Worm (Caenorhabditis elegans) whole organism, L3 larva: Measurements from ENCODE around the gene cthd-1.
A peak's percentile ranks its signal among the peaks of the same experiment; 100 is the strongest.

ENCODE experiments used
- R02D3.7 ChIP-seq: fragments of 150-350 bp; optimal IDR thresholded peaks from 2 replicates; lab custom pipeline; 2014; ENCODE audit warnings: missing biosample characterization, missing genetic modification characterization
- aly-2 ChIP-seq: fragments of 150-350 bp; optimal IDR thresholded peaks from 2 replicates; lab custom pipeline; 2014; ENCODE audit warnings: missing biosample characterization, missing genetic modification characterization
- ceh-28 ChIP-seq: fragments of 150-350 bp; optimal IDR thresholded peaks from 2 replicates; lab custom pipeline; 2014; ENCODE audit warnings: missing biosample characterization, missing genetic modification reagents, missing genetic modification characterization
- ceh-9 ChIP-seq: sonication (generic microtip); optimal IDR thresholded peaks from 2 replicates; lab custom pipeline; 2018; ENCODE audit warnings: missing biosample characterization, missing genetic modification characterization
- egl-27 ChIP-seq: sonication (generic microtip); optimal IDR thresholded peaks from 4 replicates; lab custom pipeline; 2017; ENCODE audit warnings: missing biosample characterization, missing genetic modification reagents, missing genetic modification characterization
- egl-5 ChIP-seq: fragments of 150-350 bp; optimal IDR thresholded peaks from 2 replicates; lab custom pipeline; 2017; ENCODE audit warnings: missing biosample characterization, missing genetic modification reagents, missing genetic modification characterization, inconsistent platforms
- elt-2 ChIP-seq: sonication (generic microtip); optimal IDR thresholded peaks from 2 replicates; lab custom pipeline; 2016; ENCODE audit warnings: missing genetic modification reagents, mild to moderate bottlenecking, missing genetic modification characterization, missing compliant biosample characterization
- elt-3 ChIP-seq, 3 experiments: fragments of 150-350 bp in 1 of 3; sonication (generic microtip) in 2 of 3; optimal IDR thresholded peaks; 2 replicates in 2 of 3; 4 replicates in 1 of 3; lab custom pipeline; 2014 to 2017; ENCODE audit warnings: missing biosample characterization in 3 of 3, missing genetic modification characterization in 3 of 3
- eor-1 ChIP-seq, 2 experiments: fragments of 150-350 bp; optimal IDR thresholded peaks; 2 replicates each; lab custom pipeline; 2014 to 2018; ENCODE audit warnings: missing biosample characterization in 2 of 2, missing genetic modification characterization in 2 of 2
- fkh-2 ChIP-seq: fragments of 150-350 bp; optimal IDR thresholded peaks from 2 replicates; lab custom pipeline; 2014; ENCODE audit warnings: missing biosample characterization, missing genetic modification reagents, missing genetic modification characterization
- hmg-11 ChIP-seq: sonication (generic microtip); optimal IDR thresholded peaks from 2 replicates; lab custom pipeline; 2016; ENCODE audit warnings: missing genetic modification characterization, missing compliant biosample characterization
- lin-15B ChIP-seq: fragments of 150-350 bp; optimal IDR thresholded peaks from 2 replicates; lab custom pipeline; 2014; ENCODE audit warnings: missing biosample characterization, missing genetic modification characterization
- lin-39 ChIP-seq: fragments of 150-350 bp; optimal IDR thresholded peaks from 2 replicates; lab custom pipeline; 2018; ENCODE audit warnings: missing biosample characterization, missing genetic modification reagents, missing genetic modification characterization
- lsy-12 ChIP-seq: sonication (generic microtip); optimal IDR thresholded peaks from 2 replicates; lab custom pipeline; 2016; ENCODE audit warnings: mild to moderate bottlenecking, missing genetic modification characterization, missing compliant biosample characterization
- mml-1 ChIP-seq: fragments of 150-350 bp; sonication (generic microtip); optimal IDR thresholded peaks from 3 replicates; lab custom pipeline; 2014; ENCODE audit warnings: missing biosample characterization, missing genetic modification characterization
- nfya-1 ChIP-seq: sonication (generic microtip); optimal IDR thresholded peaks from 2 replicates; lab custom pipeline; 2017; ENCODE audit warnings: missing genetic modification characterization, mild to moderate bottlenecking, missing compliant biosample characterization, antibody characterized with exemption, moderate library complexity; ENCODE audit not compliant: insufficient read depth
- nhr-23 ChIP-seq: fragments of 150-350 bp; optimal IDR thresholded peaks from 2 replicates; lab custom pipeline; 2014; ENCODE audit warnings: missing biosample characterization, missing genetic modification reagents, missing genetic modification characterization
- nhr-237 ChIP-seq: fragments of 150-350 bp; optimal IDR thresholded peaks from 2 replicates; lab custom pipeline; 2014; ENCODE audit warnings: missing biosample characterization, missing genetic modification characterization
- nhr-25 ChIP-seq: sonication (generic microtip); optimal IDR thresholded peaks from 2 replicates; lab custom pipeline; 2017; ENCODE audit warnings: missing biosample characterization, missing genetic modification characterization
- nhr-43 ChIP-seq: sonication (generic microtip); optimal IDR thresholded peaks from 2 replicates; lab custom pipeline; 2016; ENCODE audit warnings: mild to moderate bottlenecking, missing genetic modification characterization, missing compliant biosample characterization; ENCODE audit not compliant: poor library complexity, severe bottlenecking
- nhr-67 ChIP-seq: fragments of 150-350 bp; optimal IDR thresholded peaks from 2 replicates; lab custom pipeline; 2014; ENCODE audit warnings: missing biosample characterization, missing genetic modification characterization
- nhr-76 ChIP-seq: fragments of 150-350 bp; sonication (generic microtip); optimal IDR thresholded peaks from 5 replicates; lab custom pipeline; 2014; ENCODE audit warnings: missing biosample characterization, missing genetic modification characterization
- pha-4 ChIP-seq: fragments of 150-350 bp; optimal IDR thresholded peaks from 2 replicates; lab custom pipeline; 2014; ENCODE audit warnings: missing biosample characterization, missing genetic modification reagents, missing genetic modification characterization
- pqm-1 ChIP-seq: fragments of 150-350 bp; optimal IDR thresholded peaks from 2 replicates; lab custom pipeline; 2017; ENCODE audit warnings: missing biosample characterization, missing genetic modification characterization, inconsistent platforms
- skn-1 ChIP-seq: fragments of 150-350 bp; optimal IDR thresholded peaks from 2 replicates; lab custom pipeline; 2014; ENCODE audit warnings: missing biosample characterization, missing genetic modification characterization
- snpc-4 ChIP-seq: fragments of 150-350 bp; optimal IDR thresholded peaks from 2 replicates; lab custom pipeline; 2014; ENCODE audit warnings: missing biosample characterization, missing genetic modification characterization
- tbx-2 ChIP-seq: sonication (generic microtip); optimal IDR thresholded peaks from 2 replicates; lab custom pipeline; 2016; ENCODE audit warnings: mild to moderate bottlenecking, missing genetic modification characterization, missing compliant biosample characterization
- unc-39 ChIP-seq: sonication (generic microtip); optimal IDR thresholded peaks from 4 replicates; lab custom pipeline; 2017; ENCODE audit warnings: missing biosample characterization, missing genetic modification characterization
- zag-1 ChIP-seq: fragments of 150-350 bp; optimal IDR thresholded peaks from 2 replicates; lab custom pipeline; 2014; ENCODE audit warnings: missing biosample characterization, missing genetic modification characterization
- ztf-11 ChIP-seq: fragments of 150-350 bp; optimal IDR thresholded peaks from 2 replicates; lab custom pipeline; 2014; ENCODE audit warnings: missing biosample characterization, missing genetic modification characterization
- ztf-4 ChIP-seq: fragments of 150-350 bp; optimal IDR thresholded peaks from 2 replicates; lab custom pipeline; 2014; ENCODE audit warnings: missing biosample characterization, missing genetic modification characterization

The cthd-1 gene

DNA sequence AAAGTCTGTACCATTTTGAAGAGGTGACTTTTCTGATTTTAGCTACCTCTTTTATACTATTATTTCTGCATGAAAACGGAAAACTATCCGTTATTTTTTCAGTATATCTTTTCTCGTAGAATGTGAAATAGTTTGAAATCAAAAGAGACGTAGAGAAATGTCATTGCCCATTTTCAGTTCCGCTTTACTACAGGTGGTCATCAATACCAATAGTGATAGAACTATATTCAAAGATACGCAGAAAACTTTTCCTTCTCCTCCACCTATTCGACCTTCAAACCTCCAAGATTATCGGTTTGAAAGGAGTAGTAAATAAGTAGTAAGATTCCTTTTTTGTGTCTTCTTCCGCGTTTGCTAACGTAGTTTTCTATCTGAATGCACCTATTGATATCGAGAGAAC, 44.8 kb upstream of the cthd-1 start, which contains the start of gene col-147:
col-147 (minus strand) TSS at position 26 of the 400 bp plus-strand sequence.
- TF ChIP-seq eor-1 (tag; optimal IDR thresholded peaks at IDR 0.05; lab: Kevin White, UChicago), result no peak
- no peak for TF ChIP-seq ztf-11 (tag; lab: Kevin White, UChicago)
- peak; percentile 39 for TF ChIP-seq nhr-25 (tag; lab: Kevin White, UChicago)
- no peak for TF ChIP-seq mml-1
- peak; percentile 44 for TF ChIP-seq nhr-23 (tag; lab: Kevin White, UChicago)

DNA sequence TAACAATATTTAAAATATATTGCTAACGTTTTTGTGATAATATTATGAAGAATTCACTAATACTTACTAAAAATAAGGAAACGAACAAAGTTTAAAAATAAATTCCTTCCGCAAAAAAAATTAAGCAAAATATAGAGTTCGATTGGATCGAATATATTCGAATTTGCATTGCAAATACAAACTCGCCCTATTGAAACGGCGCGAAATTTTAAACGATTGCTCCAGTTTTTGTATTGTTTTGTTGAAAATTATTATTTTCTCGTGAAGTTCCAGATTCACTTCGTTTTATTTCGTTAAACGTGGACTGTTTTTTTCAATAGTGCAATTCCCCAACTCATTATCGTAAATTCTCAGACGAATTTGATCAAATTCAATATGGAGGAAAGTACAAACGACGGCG, 32.6 kb upstream of the cthd-1 start, which contains the start of the genes atl-1 and hcp-2:
atl-1 (minus strand) TSS at position 89 of the 400 bp plus-strand sequence.
hcp-2 (plus strand) TSS at position 353 of the 400 bp plus-strand sequence.
- TF ChIP-seq egl-27 (tag; lab: Kevin White, UChicago) (no peak), mml-1 (no peak), ceh-9 (tag; lab: Kevin White, UChicago) (no peak), lin-39 (tag; lab: Kevin White, UChicago) (no peak), hmg-11 (tag; lab: Kevin White, UChicago) (no peak), nhr-237 (tag; lab: Kevin White, UChicago) (no peak), fkh-2 (tag; lab: Kevin White, UChicago) (no peak), skn-1 (no peak), nhr-67 (tag; lab: Kevin White, UChicago) (no peak), tbx-2 (tag; lab: Kevin White, UChicago) (no peak), ztf-4 (tag; lab: Kevin White, UChicago) (no peak), nhr-76 (tag; lab: Kevin White, UChicago) (no peak), zag-1 (tag; lab: Kevin White, UChicago) (no peak), pqm-1 (tag; lab: Kevin White, UChicago) (no peak)

DNA sequence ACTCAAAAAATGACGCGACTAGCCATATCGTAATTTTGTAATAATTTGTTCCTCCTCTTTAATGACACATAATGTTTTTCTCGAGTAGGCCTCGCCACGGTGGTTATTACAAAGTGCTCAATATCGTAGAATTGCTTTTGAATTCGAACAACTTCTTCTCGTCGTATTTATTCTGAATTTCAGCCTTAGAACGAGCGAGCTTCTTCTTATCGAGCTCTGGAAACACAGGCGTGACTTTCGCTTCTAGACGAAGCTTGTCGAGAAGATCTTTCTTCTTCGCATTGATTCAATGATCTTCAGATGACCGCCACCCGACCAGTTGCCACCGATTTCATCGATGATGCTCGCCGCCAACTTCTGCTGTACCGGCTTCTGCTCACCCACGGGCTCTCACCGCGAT, 26.8 kb upstream of the cthd-1 start, which contains the start of gene T06E4.21:
T06E4.21 (plus strand) TSS at position 301 of the 400 bp plus-strand sequence.
- TF ChIP-seq nfya-1 (tag; lab: Kevin White, UChicago) (no peak), nhr-25 (tag; lab: Kevin White, UChicago) (no peak), pha-4 (tag; lab: Kevin White, UChicago) (no peak)

DNA sequence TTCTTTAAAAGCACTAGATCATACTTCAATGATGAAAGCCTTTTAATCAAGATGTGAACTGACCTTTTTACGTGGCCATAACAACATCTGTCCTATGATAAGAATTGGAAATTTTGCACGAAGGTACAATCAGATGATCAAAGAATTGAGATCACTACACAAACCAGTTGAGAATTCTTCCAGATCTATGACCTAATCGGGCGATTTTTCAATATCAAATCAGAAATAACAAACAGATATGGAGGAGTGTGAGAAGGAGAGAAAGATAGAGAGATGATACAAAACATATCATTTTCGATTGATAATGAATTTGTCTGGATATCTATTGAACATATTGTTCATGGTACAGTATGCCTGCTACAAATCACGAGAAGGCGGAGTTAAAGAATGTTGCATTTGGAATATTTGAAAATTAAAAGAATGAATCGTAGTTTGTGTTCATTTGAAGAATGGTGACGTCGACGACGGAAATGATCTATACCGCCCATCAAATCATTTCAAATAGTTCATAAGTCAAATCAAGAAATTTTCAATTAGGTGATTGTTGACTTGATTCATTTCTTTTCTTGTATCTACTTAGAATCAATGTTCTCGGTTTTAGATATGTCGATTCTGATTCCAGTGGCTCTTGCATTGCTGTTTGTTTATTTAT, 23.8 kb upstream of the cthd-1 start, which contains the start of gene cyp-29A4:
cyp-29A4 (plus strand) TSS at position 602 of the 652 bp plus-strand sequence.
- TF ChIP-seq pha-4 (tag; lab: Kevin White, UChicago) (no peak), nhr-23 (tag; lab: Kevin White, UChicago) (peak; percentile 73), elt-3 (tag; optimal IDR thresholded peaks at IDR 0.05; lab: Kevin White, UChicago) (peak; percentile 28 to 93 (median 71)), ceh-9 (tag; lab: Kevin White, UChicago) (no peak), nhr-43 (tag; lab: Kevin White, UChicago) (peak; percentile 74), snpc-4 (tag; lab: Kevin White, UChicago) (no peak), elt-2 (tag; lab: Kevin White, UChicago) (no peak), tbx-2 (tag; lab: Kevin White, UChicago) (no peak), ceh-28 (tag; lab: Kevin White, UChicago) (no peak), lin-15B (tag; lab: Kevin White, UChicago) (no peak), aly-2 (no peak), egl-5 (tag; lab: Kevin White, UChicago) (no peak), nhr-25 (tag; lab: Kevin White, UChicago) (no peak), unc-39 (no peak), R02D3.7 (tag; lab: Kevin White, UChicago) (no peak)

DNA sequence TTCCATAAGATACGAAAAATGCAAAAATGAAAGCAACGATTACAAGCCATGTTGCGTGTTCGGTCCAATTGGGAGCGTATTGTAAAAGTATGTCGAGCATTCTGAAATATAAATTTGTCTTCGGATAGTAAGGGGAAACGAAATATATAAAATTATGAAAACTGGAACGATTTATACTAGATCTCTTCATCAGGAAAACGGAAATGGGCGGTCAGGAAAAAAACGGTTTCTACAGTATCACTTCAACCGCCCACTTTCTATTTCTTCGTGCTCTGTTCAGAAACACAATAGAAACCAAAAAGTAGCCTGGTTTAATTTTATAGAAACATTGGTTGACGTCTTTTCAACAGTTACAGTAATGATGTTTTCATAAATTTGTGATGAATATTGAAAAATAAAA, 16.6 kb upstream of the cthd-1 start, which contains the start of gene pitr-4:
pitr-4 (minus strand) TSS at position 101 of the 400 bp plus-strand sequence.
- TF ChIP-seq mml-1 (no peak), lsy-12 (tag; lab: Kevin White, UChicago) (no peak), tbx-2 (tag; lab: Kevin White, UChicago) (no peak)
